Fruit fly (Drosophila melanogaster) whole organism, pupa: ENCODE measurements around the gene Awh.

ENCODE experiments used
- CG13204 ChIP-seq: fragments of 200-800 bp; sonication (Bioruptor generic); optimal IDR thresholded peaks from 2 replicates; lab custom pipeline; 2018; ENCODE audit warnings: missing biosample characterization, mild to moderate bottlenecking, missing genetic modification characterization, moderate library complexity
- CG15710 ChIP-seq: fragments of 200-800 bp; sonication (Bioruptor generic); optimal IDR thresholded peaks from 2 replicates; lab custom pipeline; 2018; ENCODE audit warnings: missing biosample characterization, mild to moderate bottlenecking, missing genetic modification characterization, moderate library complexity
- CG32121 ChIP-seq: fragments of 200-800 bp; sonication (Bioruptor generic); IDR thresholded peaks from 2 replicates; pipeline ENCODE4 v1.3.6; 2022; ENCODE audit warnings: missing biosample characterization, missing genetic modification characterization
- CG34367 ChIP-seq: fragments of 200-800 bp; sonication (Bioruptor generic); optimal IDR thresholded peaks from 2 replicates; lab custom pipeline; 2018; ENCODE audit warnings: missing biosample characterization, mild to moderate bottlenecking, missing genetic modification characterization
- CG4496 ChIP-seq: fragments of 200-800 bp; sonication (Bioruptor generic); IDR thresholded peaks from 3 replicates; pipeline ENCODE4 v1.3.6; 2022; ENCODE audit warnings: missing biosample characterization, missing genetic modification characterization
- CG8301 ChIP-seq: fragments of 200-800 bp; sonication (Bioruptor generic); optimal IDR thresholded peaks from 2 replicates; lab custom pipeline; 2018; ENCODE audit warnings: missing biosample characterization, mild to moderate bottlenecking, missing genetic modification characterization
- CG9948 ChIP-seq: fragments of 200-800 bp; sonication (Bioruptor generic); optimal IDR thresholded peaks from 2 replicates; lab custom pipeline; 2018; ENCODE audit warnings: missing biosample characterization, mild to moderate bottlenecking, missing genetic modification characterization, moderate library complexity
- D1 ChIP-seq: fragments of 200-800 bp; sonication (Bioruptor generic); optimal IDR thresholded peaks from 2 replicates; lab custom pipeline; 2018; ENCODE audit warnings: missing biosample characterization, mild to moderate bottlenecking, missing genetic modification characterization, moderate library complexity
- EcR ChIP-seq: fragments of 200-800 bp; sonication (Bioruptor generic); optimal IDR thresholded peaks from 3 replicates; lab custom pipeline; 2019; ENCODE audit warnings: missing biosample characterization, missing genetic modification characterization, mild to moderate bottlenecking, moderate library complexity, missing genetic modification reagents
- Pif1A ChIP-seq: fragments of 200-800 bp; sonication (Bioruptor generic); optimal IDR thresholded peaks from 3 replicates; lab custom pipeline; 2016; ENCODE audit warnings: missing biosample characterization, missing genetic modification characterization
- Pif1B ChIP-seq: fragments of 200-800 bp; sonication (Bioruptor generic); optimal IDR thresholded peaks from 3 replicates; lab custom pipeline; 2016; ENCODE audit warnings: missing biosample characterization, missing genetic modification characterization
- Snoo ChIP-seq: fragments of 200-800 bp; sonication (Bioruptor generic); optimal IDR thresholded peaks from 3 replicates; lab custom pipeline; 2017; ENCODE audit warnings: missing biosample characterization, mild to moderate bottlenecking, missing genetic modification characterization, inconsistent platforms
- fd96Ca ChIP-seq: fragments of 200-800 bp; sonication (Bioruptor generic); IDR thresholded peaks from 3 replicates; pipeline ENCODE4 v1.3.6; 2022; ENCODE audit warnings: missing biosample characterization, missing genetic modification characterization

DNA sequence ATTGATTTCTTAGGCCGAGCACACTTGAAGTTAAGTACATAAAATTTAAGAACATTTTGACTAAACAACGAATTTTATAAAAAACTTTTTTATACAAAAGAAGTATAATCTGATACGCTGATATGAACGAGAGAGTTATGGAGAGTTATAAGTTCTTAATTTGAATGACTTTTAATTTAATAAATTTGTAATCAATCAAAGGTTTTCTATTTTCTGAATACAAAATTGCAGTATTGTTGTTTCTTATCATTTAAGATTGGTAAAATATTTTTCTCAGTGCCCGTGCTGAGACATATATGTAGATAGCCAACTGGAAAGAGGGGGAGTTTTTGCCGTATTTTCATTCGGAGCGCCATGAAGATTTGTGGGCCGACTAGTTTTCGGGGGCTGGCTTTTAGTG lies 27.1 kb downstream of the Awh start:
- TF ChIP-seq CG34367 (tag; lab: Kevin White, UChicago) (no peak), Snoo (tag; lab: Kevin White, UChicago) (no peak), CG8301 (tag; lab: Kevin White, UChicago) (no peak), CG32121 (GFP tag; lab: Robert Waterston, UW) (no peak), CG13204 (GFP tag; lab: Kevin White, UChicago) (no peak), Pif1A (GFP tag; lab: Kevin White, UChicago) (no peak), CG15710 (no peak), fd96Ca (GFP tag; lab: Robert Waterston, UW) (no peak), Pif1B (GFP tag; lab: Kevin White, UChicago) (no peak), CG4496 (GFP tag; lab: Robert Waterston, UW) (no peak), D1 (tag; lab: Kevin White, UChicago) (no peak), EcR (GFP tag; lab: Kevin White, UChicago) (no peak), CG9948 (no peak)
